Fruit fly (Drosophila melanogaster) whole organism, prepupa: ENCODE measurements around the gene CG4666.

Source experiments
- CG15336 ChIP-seq: fragments of 200-800 bp; sonication (Bioruptor generic); IDR thresholded peaks from 2 replicates; pipeline ENCODE4 v1.3.6; 2022; ENCODE audit warnings: missing biosample characterization, missing genetic modification characterization
- CG16779 ChIP-seq: fragments of 200-800 bp; sonication (Bioruptor generic); optimal IDR thresholded peaks from 3 replicates; lab custom pipeline; 2017; ENCODE audit warnings: missing biosample characterization, mild to moderate bottlenecking, missing genetic modification characterization
- CG31627 ChIP-seq: fragments of 200-800 bp; sonication (Bioruptor generic); optimal IDR thresholded peaks from 3 replicates; lab custom pipeline; 2016; ENCODE audit warnings: missing biosample characterization, missing genetic modification characterization
- CG32006 ChIP-seq: fragments of 200-800 bp; sonication (Bioruptor generic); optimal IDR thresholded peaks from 3 replicates; lab custom pipeline; 2017; ENCODE audit warnings: missing biosample characterization, mild to moderate bottlenecking, missing genetic modification characterization
- CG4318 ChIP-seq: fragments of 200-800 bp; sonication (Bioruptor generic); optimal IDR thresholded peaks from 3 replicates; lab custom pipeline; 2017; ENCODE audit warnings: missing biosample characterization, mild to moderate bottlenecking, missing genetic modification characterization
- CG6163 ChIP-seq: fragments of 200-800 bp; sonication (Bioruptor generic); IDR thresholded peaks from 3 replicates; pipeline ENCODE4 v1.3.6; 2022; ENCODE audit warnings: missing biosample characterization, missing genetic modification characterization
- CG6276 ChIP-seq: fragments of 200-800 bp; sonication (Bioruptor generic); optimal IDR thresholded peaks from 2 replicates; lab custom pipeline; 2017; ENCODE audit warnings: missing biosample characterization, mild to moderate bottlenecking, missing genetic modification characterization
- CG6808 ChIP-seq: fragments of 200-800 bp; sonication (Bioruptor generic); optimal IDR thresholded peaks from 3 replicates; lab custom pipeline; 2017; ENCODE audit warnings: missing biosample characterization, missing genetic modification characterization, mild to moderate bottlenecking, moderate library complexity, missing genetic modification reagents
- CG6854 ChIP-seq: fragments of 200-800 bp; sonication (Bioruptor generic); optimal IDR thresholded peaks from 2 replicates; lab custom pipeline; 2017; ENCODE audit warnings: missing biosample characterization, mild to moderate bottlenecking, missing genetic modification characterization
- CG8119 ChIP-seq: fragments of 200-800 bp; sonication (Bioruptor generic); IDR thresholded peaks from 3 replicates; pipeline ENCODE4 v1.3.6; 2022; ENCODE audit warnings: missing biosample characterization, missing genetic modification characterization
- CG8632 ChIP-seq: fragments of 200-800 bp; sonication (Bioruptor generic); optimal IDR thresholded peaks from 3 replicates; lab custom pipeline; 2016; ENCODE audit warnings: missing biosample characterization, missing genetic modification characterization
- CG9139 ChIP-seq: fragments of 200-800 bp; sonication (Bioruptor generic); optimal IDR thresholded peaks from 3 replicates; lab custom pipeline; 2017; ENCODE audit warnings: missing biosample characterization, mild to moderate bottlenecking, missing genetic modification characterization
- Eip75B ChIP-seq: fragments of 200-800 bp; sonication (Bioruptor generic); optimal IDR thresholded peaks from 3 replicates; lab custom pipeline; 2016; ENCODE audit warnings: missing biosample characterization, missing genetic modification characterization
- Eip78C ChIP-seq: fragments of 200-800 bp; sonication (Bioruptor generic); peaks from one replicate; lab custom pipeline; 2016; ENCODE audit warnings: missing biosample characterization, missing genetic modification characterization
- Ets21C ChIP-seq: fragments of 200-800 bp; sonication (Bioruptor generic); optimal IDR thresholded peaks from 3 replicates; lab custom pipeline; 2016; ENCODE audit warnings: missing biosample characterization, missing genetic modification characterization
- Gug ChIP-seq: fragments of 200-800 bp; sonication (Bioruptor generic); IDR thresholded peaks from 2 replicates; pipeline ENCODE4 v1.3.6; 2022; ENCODE audit warnings: missing biosample characterization, missing genetic modification characterization
- Hr39 ChIP-seq: fragments of 200-800 bp; sonication (Bioruptor generic); optimal IDR thresholded peaks from 2 replicates; lab custom pipeline; 2016; ENCODE audit warnings: missing biosample characterization, missing genetic modification characterization
- Hr4 ChIP-seq: fragments of 200-800 bp; sonication (Bioruptor generic); optimal IDR thresholded peaks from 3 replicates; lab custom pipeline; 2016; ENCODE audit warnings: missing biosample characterization, missing genetic modification characterization
- Lpt ChIP-seq: fragments of 200-800 bp; sonication (Bioruptor generic); optimal IDR thresholded peaks from 3 replicates; lab custom pipeline; 2016; ENCODE audit warnings: missing biosample characterization, missing genetic modification characterization
- Met ChIP-seq: fragments of 200-800 bp; sonication (Bioruptor generic); optimal IDR thresholded peaks from 3 replicates; lab custom pipeline; 2016; ENCODE audit warnings: missing biosample characterization, missing genetic modification characterization
- OdsH ChIP-seq: fragments of 200-800 bp; sonication (Bioruptor generic); optimal IDR thresholded peaks from 3 replicates; lab custom pipeline; 2016; ENCODE audit warnings: missing biosample characterization, missing genetic modification characterization
- Smox ChIP-seq: fragments of 200-800 bp; sonication (Bioruptor generic); optimal IDR thresholded peaks from 3 replicates; lab custom pipeline; 2016; ENCODE audit warnings: missing biosample characterization, missing genetic modification characterization
- Sox102F ChIP-seq: fragments of 200-800 bp; sonication (Bioruptor generic); optimal IDR thresholded peaks from 2 replicates; lab custom pipeline; 2016; ENCODE audit warnings: missing biosample characterization, mild to moderate bottlenecking, missing genetic modification characterization
- achi ChIP-seq: fragments of 200-800 bp; sonication (Bioruptor generic); optimal IDR thresholded peaks from 3 replicates; lab custom pipeline; 2016; ENCODE audit warnings: missing biosample characterization, missing genetic modification characterization
- cyc ChIP-seq: fragments of 200-800 bp; sonication (Bioruptor generic); optimal IDR thresholded peaks from 3 replicates; lab custom pipeline; 2016; ENCODE audit warnings: missing biosample characterization, missing genetic modification characterization
- dac ChIP-seq: fragments of 200-800 bp; sonication (Bioruptor generic); optimal IDR thresholded peaks from 2 replicates; lab custom pipeline; 2017; ENCODE audit warnings: missing biosample characterization, mild to moderate bottlenecking, missing genetic modification characterization
- dsx ChIP-seq: fragments of 200-800 bp; optimal IDR thresholded peaks from 3 replicates; lab custom pipeline; 2019; ENCODE audit warnings: missing biosample characterization, mild to moderate bottlenecking, missing genetic modification characterization, moderate library complexity; ENCODE audit not compliant: poor library complexity, severe bottlenecking
- eg ChIP-seq: fragments of 200-800 bp; sonication (Bioruptor generic); IDR thresholded peaks from 3 replicates; pipeline ENCODE4 v1.3.6; 2022; ENCODE audit warnings: missing biosample characterization, missing genetic modification characterization
- esn ChIP-seq: fragments of 200-800 bp; sonication (Bioruptor generic); optimal IDR thresholded peaks from 2 replicates; lab custom pipeline; 2016; ENCODE audit warnings: missing biosample characterization, mild to moderate bottlenecking, missing genetic modification characterization, moderate library complexity
- fd59A ChIP-seq: fragments of 200-800 bp; sonication (Bioruptor generic); optimal IDR thresholded peaks from 2 replicates; lab custom pipeline; 2017; ENCODE audit warnings: missing biosample characterization, mild to moderate bottlenecking, missing genetic modification characterization, missing genetic modification reagents
- fkh ChIP-seq: fragments of 200-800 bp; sonication (Bioruptor generic); optimal IDR thresholded peaks from 3 replicates; lab custom pipeline; 2017; ENCODE audit warnings: missing biosample characterization, mild to moderate bottlenecking, missing genetic modification characterization, moderate library complexity
- lz ChIP-seq: fragments of 200-800 bp; sonication (Bioruptor generic); optimal IDR thresholded peaks from 3 replicates; lab custom pipeline; 2016; ENCODE audit warnings: missing biosample characterization, missing genetic modification characterization
- pdm3 ChIP-seq: fragments of 200-800 bp; sonication (Bioruptor generic); optimal IDR thresholded peaks from 3 replicates; lab custom pipeline; 2016; ENCODE audit warnings: missing biosample characterization, missing genetic modification characterization
- salr ChIP-seq, 2 experiments: fragments of 200-800 bp; sonication (Bioruptor generic); optimal IDR thresholded peaks; 3 replicates each; lab custom pipeline; 2016 to 2018; ENCODE audit warnings: missing biosample characterization in 2 of 2, missing genetic modification characterization in 2 of 2, mild to moderate bottlenecking in 1 of 2
- spab ChIP-seq: fragments of 200-800 bp; sonication (Bioruptor generic); optimal IDR thresholded peaks from 2 replicates; lab custom pipeline; 2017; ENCODE audit warnings: missing biosample characterization, mild to moderate bottlenecking, missing genetic modification characterization, missing genetic modification reagents
- ss ChIP-seq, 2 experiments: fragments of 200-800 bp; sonication (Bioruptor generic); optimal IDR thresholded peaks; 2 replicates in 1 of 2; 3 replicates in 1 of 2; lab custom pipeline; 2017 to 2018; ENCODE audit warnings: mild to moderate bottlenecking in 2 of 2, missing biosample characterization in 2 of 2, missing genetic modification characterization in 2 of 2, moderate library complexity in 1 of 2
- vri ChIP-seq: fragments of 200-800 bp; sonication (Bioruptor generic); optimal IDR thresholded peaks from 3 replicates; lab custom pipeline; 2016; ENCODE audit warnings: missing biosample characterization, mild to moderate bottlenecking, missing genetic modification characterization

The CG4666 gene

dm6 chrX:6074845-6075244, 2.7 kb downstream of the CG4666 start, which contains the start of gene Tsp5D (continued):
- TF ChIP-seq Ets21C (GFP tag; lab: Kevin White, UChicago), result no peak
- peak; percentile 93 for TF ChIP-seq CG16779 (tag; lab: Kevin White, UChicago)
- no peak for TF ChIP-seq CG31627 (GFP tag; lab: Kevin White, UChicago)
- peak; percentile 93 for TF ChIP-seq fd59A (GFP tag; lab: Kevin White, UChicago)
- TF ChIP-seq CG6808 (GFP tag; lab: Kevin White, UChicago), result peak; percentile 97
- TF ChIP-seq Sox102F (GFP tag; lab: Kevin White, UChicago), result no peak
- peak; percentile 88 for TF ChIP-seq pdm3 (GFP tag; lab: Kevin White, UChicago)
- peak; percentile 29 for TF ChIP-seq fkh (GFP tag; lab: Kevin White, UChicago)
- TF ChIP-seq Lpt (GFP tag; lab: Kevin White, UChicago), result peak; percentile 97
- peak; percentile 36 for TF ChIP-seq esn (GFP tag; lab: Kevin White, UChicago)
- TF ChIP-seq OdsH (GFP tag; lab: Kevin White, UChicago), result peak; percentile 94
- TF ChIP-seq Gug (GFP tag; lab: Robert Waterston, UW), result peak; percentile 99
- TF ChIP-seq CG6854 (GFP tag; lab: Kevin White, UChicago), result no peak
- peak; percentile 99 for TF ChIP-seq CG6163 (GFP tag; lab: Robert Waterston, UW)
- peak; percentile 100 for TF ChIP-seq eg (GFP tag; lab: Robert Waterston, UW)
- TF ChIP-seq CG32006 (GFP tag; lab: Kevin White, UChicago), result peak; percentile 98
- TF ChIP-seq spab (GFP tag; lab: Kevin White, UChicago), result peak; percentile 95
- peak; percentile 11 for TF ChIP-seq Met (GFP tag; lab: Kevin White, UChicago)
- TF ChIP-seq achi (GFP tag; lab: Kevin White, UChicago), result peak; percentile 96
- peak; percentile 99 for TF ChIP-seq CG8119 (GFP tag; lab: Robert Waterston, UW)

- no peak for TF ChIP-seq Ets21C (GFP tag; lab: Kevin White, UChicago)
- no peak for TF ChIP-seq CG16779 (tag; lab: Kevin White, UChicago)
- TF ChIP-seq CG8632 (GFP tag; lab: Kevin White, UChicago), result no peak
- peak; percentile 6 for TF ChIP-seq CG6854 (GFP tag; lab: Kevin White, UChicago)
- TF ChIP-seq spab (GFP tag; lab: Kevin White, UChicago), result no peak
- no peak for TF ChIP-seq Hr39 (GFP tag; lab: Kevin White, UChicago)
- no peak for TF ChIP-seq lz
- no peak for TF ChIP-seq Hr4
- no peak for TF ChIP-seq ss (GFP tag; optimal IDR thresholded peaks at IDR 0.05; lab: Kevin White, UChicago)
- peak; percentile 3 for TF ChIP-seq Eip78C
- no peak for TF ChIP-seq achi (GFP tag; lab: Kevin White, UChicago)
- TF ChIP-seq fkh (GFP tag; lab: Kevin White, UChicago), result no peak
- TF ChIP-seq CG31627 (GFP tag; lab: Kevin White, UChicago), result no peak
- TF ChIP-seq salr (GFP tag; optimal IDR thresholded peaks at IDR 0.05; lab: Kevin White, UChicago), result no peak
- no peak for TF ChIP-seq Eip75B (GFP tag; lab: Kevin White, UChicago)
- TF ChIP-seq Gug (GFP tag; lab: Robert Waterston, UW), result no peak
- peak; percentile 68 for TF ChIP-seq vri
- no peak for TF ChIP-seq dsx (GFP tag; lab: Kevin White, UChicago)
- TF ChIP-seq cyc (GFP tag; lab: Kevin White, UChicago), result no peak
- no peak for TF ChIP-seq dac (GFP tag; lab: Kevin White, UChicago)
Observed at dm6 chrX:6068714-6069113, 8.9 kb downstream of the CG4666 start.

DNA sequence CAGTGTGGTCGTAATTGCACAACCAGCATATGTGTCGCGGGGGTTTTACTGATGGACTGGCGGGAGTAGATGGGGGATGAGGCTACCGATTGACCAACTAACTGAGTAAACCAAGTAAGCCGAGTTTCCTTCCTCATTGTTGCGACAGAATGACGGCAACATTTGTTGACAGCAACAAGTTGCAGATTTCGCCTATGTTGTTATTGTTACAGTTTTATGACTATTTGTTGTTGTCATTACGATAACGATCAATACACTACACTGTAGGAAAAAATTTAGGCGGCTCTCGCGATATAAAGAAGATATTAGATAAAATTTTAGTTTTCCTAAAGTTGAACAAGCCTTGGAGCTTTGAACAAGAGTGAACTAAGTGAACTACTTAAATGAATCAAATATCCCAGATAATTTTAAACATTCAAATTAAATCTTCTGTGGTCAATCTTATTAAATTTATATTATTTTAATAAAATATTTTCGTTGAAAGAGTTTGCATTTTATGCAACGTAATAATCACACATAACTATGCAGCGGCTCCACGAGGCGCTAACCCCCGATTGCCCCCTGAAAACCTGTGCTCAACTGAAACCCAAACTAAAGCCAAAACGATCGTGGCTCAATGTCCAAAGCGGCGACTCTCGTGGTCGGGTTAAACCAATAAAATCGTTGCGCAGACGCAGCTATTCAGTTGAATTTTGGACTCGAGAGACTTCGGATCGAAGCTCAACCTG, 10.1 kb downstream of the CG4666 start, which contains the start of gene CG5928:
CG5928 (plus strand) TSS at position 678 of the 728 bp plus-strand sequence.
- no peak for TF ChIP-seq CG6854 (GFP tag; lab: Kevin White, UChicago)
- peak; percentile 41 for TF ChIP-seq Eip78C
- TF ChIP-seq OdsH (GFP tag; lab: Kevin White, UChicago), result peak; percentile 1
- TF ChIP-seq CG32006 (GFP tag; lab: Kevin White, UChicago), result peak; percentile 60
- TF ChIP-seq eg (GFP tag; lab: Robert Waterston, UW), result peak; percentile 32; the same call in 1 of the 3 replicates
- peak; percentile 26; the same call in 1 of the 2 replicates for TF ChIP-seq CG15336 (GFP tag; lab: Robert Waterston, UW)
- peak; percentile 32; the same call in 2 of the 3 replicates for TF ChIP-seq CG6163 (GFP tag; lab: Robert Waterston, UW)
- no peak for TF ChIP-seq pdm3 (GFP tag; lab: Kevin White, UChicago)
- no peak for TF ChIP-seq Smox (GFP tag; lab: Kevin White, UChicago)
- TF ChIP-seq CG9139 (GFP tag; lab: Kevin White, UChicago), result no peak
- peak; percentile 18 for TF ChIP-seq CG4318
- peak; percentile 60 for TF ChIP-seq CG6276 (GFP tag; lab: Kevin White, UChicago)
- TF ChIP-seq salr (GFP tag; optimal IDR thresholded peaks at IDR 0.05; lab: Kevin White, UChicago), result peak in 1 of 2 experiments; percentile 23
- TF ChIP-seq CG8119 (GFP tag; lab: Robert Waterston, UW), result peak; percentile 54; the same call in 2 of the 3 replicates
